Worm (Caenorhabditis elegans) whole organism, L1 larva: ENCODE results near the gene C25D7.16.
A peak's percentile ranks its signal among the peaks of the same experiment; 100 is the strongest.

Experiments used
- C34B4.2 ChIP-seq: sonication (generic microtip); optimal IDR thresholded peaks from 2 replicates; lab custom pipeline; 2017; ENCODE audit warnings: mild to moderate bottlenecking, missing genetic modification characterization, missing compliant biosample characterization
- aha-1 ChIP-seq: fragments of 150-350 bp; optimal IDR thresholded peaks from 2 replicates; lab custom pipeline; 2014; ENCODE audit warnings: missing biosample characterization, missing genetic modification characterization
- alr-1 ChIP-seq: fragments of 200-800 bp; sonication (Bioruptor generic); optimal IDR thresholded peaks from 2 replicates; lab custom pipeline; 2018; ENCODE audit warnings: borderline replicate concordance, mild to moderate bottlenecking, missing genetic modification characterization, missing compliant biosample characterization
- aly-2 ChIP-seq: fragments of 150-350 bp; optimal IDR thresholded peaks from 2 replicates; lab custom pipeline; 2014; ENCODE audit warnings: missing biosample characterization, missing genetic modification characterization
- ama-1 ChIP-seq: fragments of 150-350 bp; optimal IDR thresholded peaks from 2 replicates; lab custom pipeline; 2014
- blmp-1 ChIP-seq: fragments of 150-350 bp; optimal IDR thresholded peaks from 2 replicates; lab custom pipeline; 2014; ENCODE audit warnings: missing biosample characterization, missing genetic modification characterization
- ceh-63 ChIP-seq: fragments of 200-800 bp; sonication (Bioruptor generic); optimal IDR thresholded peaks from 2 replicates; lab custom pipeline; 2018; ENCODE audit warnings: mild to moderate bottlenecking, missing genetic modification characterization, missing compliant biosample characterization
- ceh-8 ChIP-seq: fragments of 200-800 bp; sonication (Bioruptor generic); optimal IDR thresholded peaks from 2 replicates; lab custom pipeline; 2018; ENCODE audit warnings: mild to moderate bottlenecking, missing genetic modification characterization, moderate library complexity, missing compliant biosample characterization
- ceh-88 ChIP-seq: fragments of 200-800 bp; sonication (Bioruptor generic); IDR thresholded peaks from 2 replicates; pipeline ENCODE4 v1.3.6; 2022; ENCODE audit warnings: missing genetic modification characterization, missing compliant biosample characterization
- ceh-90 ChIP-seq: sonication (generic microtip); optimal IDR thresholded peaks from 2 replicates; lab custom pipeline; 2016; ENCODE audit warnings: missing genetic modification characterization, missing compliant biosample characterization
- ces-1 ChIP-seq: fragments of 150-350 bp; optimal IDR thresholded peaks from 2 replicates; lab custom pipeline; 2014; ENCODE audit warnings: missing biosample characterization, missing genetic modification reagents, missing genetic modification characterization
- dsc-1 ChIP-seq: sonication (generic microtip); optimal IDR thresholded peaks from 2 replicates; lab custom pipeline; 2016; ENCODE audit warnings: mild to moderate bottlenecking, missing genetic modification characterization, missing compliant biosample characterization
- egl-13 ChIP-seq: sonication (generic microtip); optimal IDR thresholded peaks from 2 replicates; lab custom pipeline; 2016; ENCODE audit warnings: missing genotype, missing genetic modification reagents, missing genetic modification characterization, missing compliant biosample characterization
- egl-27 ChIP-seq, 2 experiments: fragments of 150-350 bp in 1 of 2; sonication (generic microtip); optimal IDR thresholded peaks; 3 replicates each; lab custom pipeline; 2017 to 2018; ENCODE audit warnings: missing biosample characterization in 2 of 2, missing genetic modification characterization in 2 of 2, missing genetic modification reagents in 2 of 2
- elt-2 ChIP-seq: sonication (generic microtip); optimal IDR thresholded peaks from 2 replicates; lab custom pipeline; 2016; ENCODE audit warnings: missing genetic modification characterization, mild to moderate bottlenecking, inconsistent platforms, missing compliant biosample characterization, missing genetic modification reagents
- ets-5 ChIP-seq: fragments of 200-800 bp; sonication (Bioruptor generic); IDR thresholded peaks from 2 replicates; pipeline ENCODE4 v1.3.6; 2022; ENCODE audit warnings: missing genetic modification characterization, missing compliant biosample characterization
- fos-1 ChIP-seq: fragments of 150-350 bp; optimal IDR thresholded peaks from 2 replicates; lab custom pipeline; 2014; ENCODE audit warnings: missing biosample characterization, missing genetic modification characterization
- grh-1 ChIP-seq: fragments of 200-800 bp; sonication (Bioruptor generic); IDR thresholded peaks from 2 replicates; pipeline ENCODE4 v1.3.6; 2022; ENCODE audit warnings: missing genetic modification reagents, missing genetic modification characterization, missing compliant biosample characterization
- hlh-17 ChIP-seq: fragments of 200-800 bp; sonication (Bioruptor generic); optimal IDR thresholded peaks from 2 replicates; lab custom pipeline; 2018; ENCODE audit warnings: missing genetic modification characterization, mild to moderate bottlenecking, missing compliant biosample characterization, moderate library complexity, borderline replicate concordance
- hpl-2 ChIP-seq: fragments of 150-350 bp; optimal IDR thresholded peaks from 2 replicates; lab custom pipeline; 2014; ENCODE audit warnings: missing biosample characterization, missing genetic modification reagents, missing genetic modification characterization
- lin-14 ChIP-seq: fragments of 200-800 bp; sonication (Bioruptor generic); optimal IDR thresholded peaks from 2 replicates; lab custom pipeline; 2018; ENCODE audit warnings: mild to moderate bottlenecking, missing genetic modification characterization, moderate library complexity, missing compliant biosample characterization
- lir-3 ChIP-seq: sonication (generic microtip); optimal IDR thresholded peaks from 2 replicates; lab custom pipeline; 2016; ENCODE audit warnings: mild to moderate bottlenecking, missing genetic modification characterization, moderate library complexity, missing compliant biosample characterization; ENCODE audit not compliant: poor library complexity
- lsy-2 ChIP-seq, 2 experiments: fragments of 150-350 bp; optimal IDR thresholded peaks; 2 replicates each; lab custom pipeline; 2014; ENCODE audit warnings: missing biosample characterization in 2 of 2, missing genetic modification characterization in 2 of 2
- mab-9 ChIP-seq: fragments of 200-800 bp; sonication (Bioruptor generic); IDR thresholded peaks from 2 replicates; pipeline ENCODE4 v1.3.6; 2022; ENCODE audit warnings: missing genetic modification reagents, missing genetic modification characterization, missing compliant biosample characterization
- mdl-1 ChIP-seq, 2 experiments: fragments of 150-350 bp; optimal IDR thresholded peaks; 2 replicates each; lab custom pipeline; 2014 to 2017; ENCODE audit warnings: missing biosample characterization in 2 of 2, missing genetic modification characterization in 2 of 2, inconsistent platforms in 1 of 2
- mef-2 ChIP-seq: fragments of 150-350 bp; optimal IDR thresholded peaks from 2 replicates; lab custom pipeline; 2014; ENCODE audit warnings: missing biosample characterization, missing genetic modification characterization
- mep-1 ChIP-seq: fragments of 150-350 bp; optimal IDR thresholded peaks from 2 replicates; lab custom pipeline; 2014; ENCODE audit warnings: missing biosample characterization, missing genetic modification characterization
- nhr-20 ChIP-seq: sonication (generic microtip); optimal IDR thresholded peaks from 2 replicates; lab custom pipeline; 2016; ENCODE audit warnings: mild to moderate bottlenecking, missing genetic modification characterization, missing compliant biosample characterization
- nhr-237 ChIP-seq: fragments of 150-350 bp; optimal IDR thresholded peaks from 2 replicates; lab custom pipeline; 2014; ENCODE audit warnings: missing biosample characterization, missing genetic modification characterization
- nhr-71 ChIP-seq: sonication (generic microtip); optimal IDR thresholded peaks from 2 replicates; lab custom pipeline; 2016; ENCODE audit warnings: mild to moderate bottlenecking, missing genetic modification characterization, moderate library complexity, missing compliant biosample characterization
- nhr-77 ChIP-seq: fragments of 150-350 bp; optimal IDR thresholded peaks from 2 replicates; lab custom pipeline; 2014; ENCODE audit warnings: missing biosample characterization, missing genetic modification characterization
- nhr-85 ChIP-seq: sonication (generic microtip); peaks from one replicate; lab custom pipeline; 2016; ENCODE audit warnings: missing genetic modification characterization, inconsistent platforms, missing compliant biosample characterization
- pax-3 ChIP-seq: fragments of 200-800 bp; sonication (Bioruptor generic); optimal IDR thresholded peaks from 2 replicates; lab custom pipeline; 2018; ENCODE audit warnings: mild to moderate bottlenecking, missing genetic modification characterization, moderate library complexity, missing compliant biosample characterization
- pqm-1 ChIP-seq: sonication (generic microtip); optimal IDR thresholded peaks from 3 replicates; lab custom pipeline; 2017; ENCODE audit warnings: missing biosample characterization, missing genetic modification characterization
- rnt-1 ChIP-seq: sonication (generic microtip); optimal IDR thresholded peaks from 2 replicates; lab custom pipeline; 2016; ENCODE audit warnings: mild to moderate bottlenecking, missing genetic modification characterization, moderate library complexity, missing compliant biosample characterization
- snpc-4 ChIP-seq: fragments of 150-350 bp; optimal IDR thresholded peaks from 2 replicates; lab custom pipeline; 2014; ENCODE audit warnings: missing biosample characterization, missing genetic modification characterization
- sox-4 ChIP-seq: sonication (generic microtip); optimal IDR thresholded peaks from 2 replicates; lab custom pipeline; 2016; ENCODE audit warnings: missing genetic modification characterization, missing compliant biosample characterization
- sptf-1 ChIP-seq: fragments of 150-350 bp; optimal IDR thresholded peaks from 2 replicates; lab custom pipeline; 2014; ENCODE audit warnings: missing biosample characterization, missing genetic modification characterization
- sup-37 ChIP-seq: fragments of 200-800 bp; sonication (Bioruptor generic); optimal IDR thresholded peaks from 2 replicates; lab custom pipeline; 2018; ENCODE audit warnings: mild to moderate bottlenecking, missing genetic modification characterization, missing compliant biosample characterization
- tbx-2 ChIP-seq: sonication (generic microtip); optimal IDR thresholded peaks from 2 replicates; lab custom pipeline; 2016; ENCODE audit warnings: missing genetic modification characterization, missing compliant biosample characterization
- tlp-1 ChIP-seq: fragments of 150-350 bp; optimal IDR thresholded peaks from 2 replicates; lab custom pipeline; 2014; ENCODE audit warnings: missing biosample characterization, missing genetic modification characterization
- unc-130 ChIP-seq: fragments of 150-350 bp; optimal IDR thresholded peaks from 2 replicates; lab custom pipeline; 2017; ENCODE audit warnings: missing biosample characterization, missing genetic modification characterization, inconsistent platforms
- unc-30 ChIP-seq: sonication (generic microtip); optimal IDR thresholded peaks from 2 replicates; lab custom pipeline; 2017; ENCODE audit warnings: missing biosample characterization, missing genetic modification characterization
- unc-62 ChIP-seq: fragments of 150-350 bp; optimal IDR thresholded peaks from 2 replicates; lab custom pipeline; 2014; ENCODE audit warnings: missing biosample characterization, missing genetic modification reagents, missing genetic modification characterization
- unc-98 ChIP-seq: fragments of 200-800 bp; sonication (Bioruptor generic); IDR thresholded peaks from 2 replicates; pipeline ENCODE4 v1.3.6; 2022; ENCODE audit warnings: missing genetic modification characterization, missing compliant biosample characterization
- vab-15 ChIP-seq: sonication (generic microtip); optimal IDR thresholded peaks from 2 replicates; lab custom pipeline; 2017; ENCODE audit warnings: missing genotype, mild to moderate bottlenecking, missing genetic modification characterization, missing compliant biosample characterization
- zag-1 ChIP-seq: fragments of 150-350 bp; optimal IDR thresholded peaks from 2 replicates; lab custom pipeline; 2014; ENCODE audit warnings: missing biosample characterization, missing genetic modification characterization
- zip-4 ChIP-seq: fragments of 200-800 bp; sonication (Bioruptor generic); optimal IDR thresholded peaks from 2 replicates; lab custom pipeline; 2018; ENCODE audit warnings: mild to moderate bottlenecking, missing genetic modification characterization, moderate library complexity, missing compliant biosample characterization
- ztf-11 ChIP-seq, 2 experiments: sonication (generic microtip); optimal IDR thresholded peaks; 2 replicates each; lab custom pipeline; 2016 to 2017; ENCODE audit warnings: missing genetic modification characterization in 2 of 2, missing biosample characterization in 1 of 2, missing compliant biosample characterization in 1 of 2

Gene C25D7.16

DNA sequence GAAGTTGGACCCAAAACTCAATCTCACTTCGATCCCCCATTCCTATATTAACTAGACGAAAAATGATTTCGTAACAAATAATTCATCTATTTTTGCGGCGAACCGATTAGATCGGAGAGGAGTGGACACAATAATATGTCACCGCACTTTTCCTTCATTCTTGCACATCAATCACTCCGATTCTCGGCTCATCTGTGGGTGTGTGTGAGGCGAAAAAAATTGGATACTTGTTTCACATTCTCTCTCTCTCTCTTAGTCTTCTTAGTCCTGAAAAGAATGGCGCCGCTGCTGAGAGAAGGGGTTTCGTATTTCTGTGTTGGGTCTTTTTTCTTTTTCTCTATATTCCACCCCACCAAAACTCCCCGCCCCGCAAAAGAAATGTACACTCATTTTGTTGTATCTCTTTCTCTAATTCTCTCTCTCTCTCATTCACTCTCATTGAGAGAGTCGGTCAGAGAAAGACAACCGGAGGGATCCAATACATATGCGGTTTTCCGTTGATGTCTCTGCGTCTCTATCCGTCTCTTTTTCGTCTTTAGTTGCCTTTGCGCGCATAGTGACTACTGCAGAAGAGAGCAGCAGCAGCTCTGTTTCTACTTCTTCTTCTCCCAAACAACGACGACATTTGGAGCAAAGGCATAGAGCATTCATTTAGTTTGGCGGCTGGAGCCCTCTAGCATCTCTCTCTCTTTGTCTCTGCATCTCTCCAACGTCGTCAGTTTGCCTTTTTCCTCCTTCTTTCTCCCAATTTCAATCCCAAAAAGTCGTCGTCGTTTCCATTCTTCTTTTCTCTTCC, 15.2 kb downstream of the C25D7.16 start, which contains the start of gene unc-76 (continued):
- TF ChIP-seq grh-1 (no peak), rnt-1 (tag; lab: Kevin White, UChicago) (peak; percentile 95), hlh-17 (GFP tag; lab: Kevin White, UChicago) (no peak), nhr-85 (tag; lab: Kevin White, UChicago) (peak; percentile 88), blmp-1 (tag; lab: Kevin White, UChicago) (peak; percentile 36), nhr-77 (tag; lab: Kevin White, UChicago) (peak; percentile 71), lir-3 (tag; lab: Kevin White, UChicago) (peak; percentile 81), fos-1 (tag; lab: Kevin White, UChicago) (peak; percentile 77), mef-2 (tag; lab: Kevin White, UChicago) (peak; percentile 55), nhr-20 (tag; lab: Kevin White, UChicago) (peak; percentile 81), nhr-237 (tag; lab: Kevin White, UChicago) (peak; percentile 77), unc-98 (GFP tag; lab: Robert Waterston, UW) (no peak), sptf-1 (tag; lab: Kevin White, UChicago) (no peak), ceh-8 (peak; percentile 58), sox-4 (peak; percentile 14), ces-1 (GFP tag; lab: Kevin White, UChicago) (no peak), ceh-90 (tag; lab: Kevin White, UChicago) (no peak), nhr-71 (peak; percentile 94), C34B4.2 (tag; lab: Kevin White, UChicago) (no peak), mab-9 (GFP tag; lab: Robert Waterston, UW) (peak; percentile 74), ztf-11 (tag; optimal IDR thresholded peaks at IDR 0.05; lab: Kevin White, UChicago) (peak in 1 of 2 experiments; percentile 58), ama-1 (lab: Kevin White, UChicago) (no peak), ets-5 (no peak), pax-3 (peak; percentile 88), zip-4 (no peak), vab-15 (tag; lab: Kevin White, UChicago) (no peak), zag-1 (peak; percentile 91), mdl-1 (tag; optimal IDR thresholded peaks at IDR 0.05; lab: Kevin White, UChicago) (peak in 1 of 2 experiments; percentile 50), egl-13 (tag; lab: Kevin White, UChicago) (no peak), mep-1 (tag; lab: Kevin White, UChicago) (peak; percentile 92), ceh-63 (GFP tag; lab: Kevin White, UChicago) (no peak), elt-2 (tag; lab: Kevin White, UChicago) (no peak), tlp-1 (no peak), snpc-4 (tag; lab: Kevin White, UChicago) (peak; percentile 40)

DNA sequence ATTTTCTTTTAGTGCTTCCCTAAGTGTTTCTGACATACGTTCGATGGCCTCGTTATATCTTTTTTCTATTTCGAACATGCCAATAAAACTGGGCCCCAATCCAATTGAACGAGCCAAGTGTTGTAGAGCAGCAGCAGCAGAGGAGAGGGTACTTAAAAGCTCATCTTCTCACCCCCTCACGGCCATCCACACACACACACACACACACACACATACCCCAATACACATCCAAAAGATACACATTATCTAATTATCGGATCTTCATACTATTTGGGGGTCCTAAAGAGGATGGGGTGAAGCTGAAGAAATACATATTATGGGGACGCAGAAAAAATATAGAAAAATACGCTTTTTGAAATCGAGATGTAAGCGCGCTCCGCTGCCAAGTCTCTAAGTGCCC, 16.8 kb downstream of the C25D7.16 start:
- no peak for TF ChIP-seq lsy-2 (tag; optimal IDR thresholded peaks at IDR 0.05; lab: Kevin White, UChicago)
- peak; percentile 64 for TF ChIP-seq lin-14
- TF ChIP-seq mab-9 (GFP tag; lab: Robert Waterston, UW): no peak
- TF ChIP-seq, all 84 proteins: peak for 1

DNA sequence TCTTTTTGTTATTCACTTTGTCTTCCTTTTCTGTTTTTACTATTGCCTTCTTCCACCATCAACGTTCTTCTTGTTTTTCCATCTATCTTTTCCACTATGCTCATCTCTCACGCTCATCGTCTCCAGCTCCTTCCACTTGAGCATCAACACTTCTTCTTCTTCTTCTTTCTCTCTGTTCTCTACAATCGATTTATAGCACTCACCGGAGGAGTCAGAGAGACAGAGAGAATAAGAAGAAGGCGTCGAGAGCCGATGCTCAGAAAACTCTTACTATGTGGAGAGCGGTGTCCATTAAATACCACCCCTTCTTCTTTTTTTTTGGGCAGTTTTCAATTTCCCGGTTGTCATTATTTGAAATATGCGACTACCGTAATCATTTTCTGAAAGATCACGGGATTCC, 18.9 kb downstream of the C25D7.16 start:
- TF ChIP-seq aly-2 (tag; lab: Kevin White, UChicago): no peak
- TF ChIP-seq unc-62 (GFP tag; lab: Kevin White, UChicago): no peak
- TF ChIP-seq ceh-88 (GFP tag; lab: Robert Waterston, UW): no peak
- no peak for TF ChIP-seq unc-130 (tag; lab: Kevin White, UChicago)
- TF ChIP-seq egl-27 (tag; optimal IDR thresholded peaks at IDR 0.05; lab: Kevin White, UChicago): no peak
- peak; percentile 23 for TF ChIP-seq rnt-1 (tag; lab: Kevin White, UChicago)
- TF ChIP-seq pqm-1 (tag; lab: Kevin White, UChicago): no peak
- no peak for TF ChIP-seq ama-1 (lab: Kevin White, UChicago)
- no peak for TF ChIP-seq aha-1 (tag; lab: Kevin White, UChicago)
- no peak for TF ChIP-seq tlp-1
- no peak for TF ChIP-seq nhr-77 (tag; lab: Kevin White, UChicago)
- no peak for TF ChIP-seq hpl-2 (GFP tag; lab: Kevin White, UChicago)
- no peak for TF ChIP-seq alr-1 (tag; lab: Kevin White, UChicago)
- no peak for TF ChIP-seq tbx-2 (tag; lab: Kevin White, UChicago)
- no peak for TF ChIP-seq unc-98 (GFP tag; lab: Robert Waterston, UW)
- no peak for TF ChIP-seq sup-37 (GFP tag; lab: Kevin White, UChicago)
- no peak for TF ChIP-seq unc-30 (tag; lab: Kevin White, UChicago)
- TF ChIP-seq dsc-1 (tag; lab: Kevin White, UChicago): no peak
- TF ChIP-seq sox-4: no peak
- peak in 1 of 2 experiments; percentile 36 for TF ChIP-seq lsy-2 (tag; optimal IDR thresholded peaks at IDR 0.05; lab: Kevin White, UChicago)
- TF ChIP-seq ets-5: no peak
